Fruit fly (Drosophila melanogaster) whole organism, wandering third instar larva: ENCODE measurements around the gene Irk1.
A peak's percentile ranks its signal among the peaks of the same experiment; 100 is the strongest.

Experiments
- Abd-B ChIP-seq: fragments of >200 bp; optimal IDR thresholded peaks from 2 replicates; lab custom pipeline; 2017; ENCODE audit warnings: missing biosample characterization, missing genetic modification characterization
- CG32264 ChIP-seq: fragments of 200-800 bp; sonication (Bioruptor generic); optimal IDR thresholded peaks from 2 replicates; lab custom pipeline; 2016; ENCODE audit warnings: missing biosample characterization, missing genetic modification characterization
- CG9705 ChIP-seq: fragments of 200-800 bp; sonication (Bioruptor generic); optimal IDR thresholded peaks from 2 replicates; lab custom pipeline; 2018; ENCODE audit warnings: missing biosample characterization, mild to moderate bottlenecking, missing genetic modification characterization
- CrebA ChIP-seq: fragments of 200-800 bp; sonication (Bioruptor generic); optimal IDR thresholded peaks from 2 replicates; lab custom pipeline; 2016; ENCODE audit warnings: missing biosample characterization, mild to moderate bottlenecking, missing genetic modification characterization, borderline replicate concordance
- Dfd ChIP-seq: fragments of >200 bp; optimal IDR thresholded peaks from 2 replicates; lab custom pipeline; 2017; ENCODE audit warnings: missing biosample characterization, missing genetic modification characterization
- Dif ChIP-seq: fragments of 200-275, 200-300 bp; sonication (Bioruptor generic); optimal IDR thresholded peaks from 2 replicates; lab custom pipeline; 2018; ENCODE audit warnings: missing biosample characterization, missing genetic modification characterization; ENCODE audit not compliant: partially characterized antibody
- GATAd ChIP-seq: sonication (Bioruptor generic); optimal IDR thresholded peaks from 2 replicates; lab custom pipeline; 2016; ENCODE audit warnings: missing biosample characterization, missing genetic modification characterization
- HLH106 ChIP-seq: fragments of 200-800 bp; optimal IDR thresholded peaks from 3 replicates; lab custom pipeline; 2019; ENCODE audit warnings: missing biosample characterization, mild to moderate bottlenecking, missing genetic modification characterization, moderate library complexity
- Hnf4 ChIP-seq: fragments of 200-800 bp; sonication (Bioruptor generic); optimal IDR thresholded peaks from 2 replicates; lab custom pipeline; 2016; ENCODE audit warnings: missing biosample characterization, mild to moderate bottlenecking, missing genetic modification characterization
- Hr78 ChIP-seq: fragments of >200 bp; optimal IDR thresholded peaks from 2 replicates; lab custom pipeline; 2017; ENCODE audit warnings: missing biosample characterization, missing genetic modification characterization
- Hr83 ChIP-seq: fragments of 200-300 bp; sonication (Bioruptor generic); optimal IDR thresholded peaks from 2 replicates; lab custom pipeline; 2016; ENCODE audit warnings: missing biosample characterization, mild to moderate bottlenecking, missing genetic modification characterization, moderate library complexity; ENCODE audit not compliant: poor library complexity, severe bottlenecking
- Jra ChIP-seq: sonication (Bioruptor generic); optimal IDR thresholded peaks from 2 replicates; lab custom pipeline; 2016; ENCODE audit warnings: missing biosample characterization, missing genetic modification characterization
- Mio ChIP-seq: sonication (Bioruptor generic); optimal IDR thresholded peaks from 2 replicates; lab custom pipeline; 2016; ENCODE audit warnings: missing biosample characterization, missing genetic modification characterization
- Myc ChIP-seq: fragments of >200 bp; optimal IDR thresholded peaks from 2 replicates; lab custom pipeline; 2017
- N ChIP-seq: fragments of >200 bp; optimal IDR thresholded peaks from 2 replicates; lab custom pipeline; 2018; ENCODE audit warnings: missing biosample characterization, missing external identifiers, missing genetic modification characterization
- OdsH ChIP-seq: fragments of 200-800 bp; sonication (Bioruptor generic); optimal IDR thresholded peaks from 2 replicates; lab custom pipeline; 2016; ENCODE audit warnings: missing biosample characterization, mild to moderate bottlenecking, missing genetic modification characterization
- Rel ChIP-seq, 2 experiments: fragments of 200-800 bp; sonication (Bioruptor generic) in 1 of 2; optimal IDR thresholded peaks; 2 replicates in 1 of 2; 3 replicates in 1 of 2; lab custom pipeline; 2016 to 2019; ENCODE audit warnings: mild to moderate bottlenecking in 2 of 2, missing biosample characterization in 2 of 2, missing genetic modification characterization in 2 of 2, moderate library complexity in 1 of 2
- Sp1 ChIP-seq: fragments of 200-800 bp; sonication (Bioruptor generic); optimal IDR thresholded peaks from 3 replicates; lab custom pipeline; 2019; ENCODE audit warnings: missing biosample characterization, mild to moderate bottlenecking, missing genetic modification characterization, moderate library complexity
- Vsx2 ChIP-seq: fragments of 200-300, 225-300 bp; sonication (Bioruptor generic); optimal IDR thresholded peaks from 2 replicates; lab custom pipeline; 2018; ENCODE audit warnings: missing biosample characterization, missing genetic modification characterization; ENCODE audit not compliant: partially characterized antibody
- br ChIP-seq: fragments of 200-800 bp; sonication (Bioruptor generic); optimal IDR thresholded peaks from 2 replicates; lab custom pipeline; 2016; ENCODE audit warnings: missing biosample characterization, missing genetic modification characterization
- brk ChIP-seq: fragments of 200-800 bp; sonication (Bioruptor generic); optimal IDR thresholded peaks from 2 replicates; lab custom pipeline; 2016; ENCODE audit warnings: missing biosample characterization, mild to moderate bottlenecking, missing genetic modification characterization
- dl ChIP-seq, 2 experiments: fragments of 175-275, 200-275 bp in 1 of 2; fragments of 200-275 bp in 1 of 2; sonication (Bioruptor generic); optimal IDR thresholded peaks; lab custom pipeline; 2018; ENCODE audit warnings: mild to moderate bottlenecking in 2 of 2, missing biosample characterization in 2 of 2, missing genetic modification characterization in 2 of 2, moderate library complexity in 2 of 2; ENCODE audit not compliant: partially characterized antibody in 2 of 2, insufficient read depth in 1 of 2
- dmrt93B ChIP-seq: fragments of 200-800 bp; sonication (Bioruptor generic); optimal IDR thresholded peaks from 2 replicates; lab custom pipeline; 2018; ENCODE audit warnings: missing biosample characterization, mild to moderate bottlenecking, missing genetic modification characterization
- dsf ChIP-seq: sonication (Bioruptor generic); optimal IDR thresholded peaks from 2 replicates; lab custom pipeline; 2016; ENCODE audit warnings: missing biosample characterization, missing genetic modification characterization, borderline replicate concordance
- ey ChIP-seq: fragments of 200-800 bp; sonication (Bioruptor generic); optimal IDR thresholded peaks from 2 replicates; lab custom pipeline; 2016; ENCODE audit warnings: missing biosample characterization, missing genetic modification characterization
- foxo ChIP-seq, 2 experiments: fragments of 200-800 bp; sonication (Bioruptor generic); optimal IDR thresholded peaks; 2 replicates in 1 of 2; 3 replicates in 1 of 2; lab custom pipeline; 2016 to 2017; ENCODE audit warnings: missing biosample characterization in 2 of 2, missing genetic modification characterization in 2 of 2
- fru ChIP-seq: fragments of 200-800 bp; sonication (Bioruptor generic); optimal IDR thresholded peaks from 3 replicates; lab custom pipeline; 2016; ENCODE audit warnings: missing biosample characterization, mild to moderate bottlenecking, missing genetic modification characterization
- h ChIP-seq: fragments of 200-800 bp; sonication (Bioruptor generic); optimal IDR thresholded peaks from 3 replicates; lab custom pipeline; 2016; ENCODE audit warnings: missing biosample characterization, mild to moderate bottlenecking, missing genetic modification characterization
- jim ChIP-seq: fragments of 175-275, 200-325 bp; sonication (Bioruptor generic); optimal IDR thresholded peaks from 2 replicates; lab custom pipeline; 2016; ENCODE audit warnings: missing biosample characterization, mild to moderate bottlenecking, missing genetic modification characterization
- lola ChIP-seq: fragments of >200 bp; optimal IDR thresholded peaks from 2 replicates; lab custom pipeline; 2017; ENCODE audit warnings: missing biosample characterization, missing genetic modification characterization
- pan ChIP-seq: fragments of >200 bp; optimal IDR thresholded peaks from 2 replicates; lab custom pipeline; 2017
- psq ChIP-seq: fragments of 200-800 bp; sonication (Bioruptor generic); optimal IDR thresholded peaks from 3 replicates; lab custom pipeline; 2017; ENCODE audit warnings: missing biosample characterization, mild to moderate bottlenecking, missing genetic modification characterization, moderate library complexity
- rgr ChIP-seq: fragments of 200-800 bp; sonication (Bioruptor generic); optimal IDR thresholded peaks from 3 replicates; lab custom pipeline; 2016; ENCODE audit warnings: missing biosample characterization, mild to moderate bottlenecking, missing genetic modification characterization
- sage ChIP-seq: fragments of 200-800 bp; sonication (Bioruptor generic); optimal IDR thresholded peaks from 2 replicates; lab custom pipeline; 2016; ENCODE audit warnings: missing biosample characterization, mild to moderate bottlenecking, missing genetic modification characterization
- sv ChIP-seq: fragments of 200-800 bp; sonication (Bioruptor generic); optimal IDR thresholded peaks from 3 replicates; lab custom pipeline; 2016; ENCODE audit warnings: missing biosample characterization, missing genetic modification characterization
- tai ChIP-seq: sonication (Bioruptor generic); optimal IDR thresholded peaks from 2 replicates; lab custom pipeline; 2016; ENCODE audit warnings: missing biosample characterization, missing genetic modification characterization
- usp ChIP-seq: fragments of >200 bp; optimal IDR thresholded peaks from 2 replicates; lab custom pipeline; 2017; ENCODE audit warnings: missing biosample characterization, missing genetic modification characterization
- woc ChIP-seq: sonication (Bioruptor generic); optimal IDR thresholded peaks from 2 replicates; lab custom pipeline; 2016; ENCODE audit warnings: missing biosample characterization, mild to moderate bottlenecking, missing genetic modification characterization

The Irk1 gene

DNA sequence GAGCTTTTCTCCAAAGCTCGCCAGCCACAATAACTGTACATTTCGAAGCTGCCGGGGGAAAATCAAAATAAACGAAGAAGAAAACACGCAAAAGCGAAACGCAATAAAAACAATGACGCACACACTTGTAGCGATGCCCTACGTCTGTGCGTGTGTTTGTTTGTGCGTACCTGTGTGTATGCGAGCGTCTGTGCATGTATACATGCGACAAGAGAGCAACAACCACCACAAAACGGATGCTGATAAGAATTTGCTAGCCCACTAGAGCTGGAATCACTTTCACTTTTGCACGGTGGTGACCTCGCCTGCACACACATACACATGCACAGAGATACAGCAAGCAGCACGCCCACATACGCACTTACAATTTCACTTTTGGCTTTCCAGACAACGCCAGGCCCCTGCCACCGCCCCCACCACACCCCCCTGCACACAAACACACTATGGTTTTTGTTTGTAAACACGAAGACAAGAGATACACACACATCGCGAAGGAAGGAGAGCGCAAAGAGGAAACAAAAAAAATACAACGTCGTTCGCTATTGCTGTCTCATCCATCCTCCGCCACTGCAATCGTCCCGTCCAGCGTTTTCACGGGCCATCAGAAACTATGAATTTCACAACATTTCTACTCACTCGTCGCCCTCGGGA lies 11.1 kb upstream of the Irk1 start:
- no peak for TF ChIP-seq CG9705 (GFP tag; lab: Kevin White, UChicago)
- no peak for TF ChIP-seq Vsx2 (GFP tag; lab: Kevin White, UChicago)
- no peak for TF ChIP-seq br (GFP tag; lab: Kevin White, UChicago)
- peak; percentile 31 for TF ChIP-seq Sp1
- no peak for TF ChIP-seq GATAd (GFP tag; lab: Kevin White, UChicago)
- no peak for TF ChIP-seq Hnf4 (GFP tag; lab: Kevin White, UChicago)
- TF ChIP-seq dsf (GFP tag; lab: Kevin White, UChicago) = no peak
- no peak for TF ChIP-seq lola (GFP tag; lab: Kevin White, UChicago)
- TF ChIP-seq ey = no peak
- TF ChIP-seq foxo (GFP tag; optimal IDR thresholded peaks at IDR 0.05; lab: Kevin White, UChicago) = no peak
- no peak for TF ChIP-seq woc (GFP tag; lab: Kevin White, UChicago)
- TF ChIP-seq sv (GFP tag; lab: Kevin White, UChicago) = no peak
- peak; percentile 72 for TF ChIP-seq N (GFP tag; lab: Kevin White, UChicago)
- peak; percentile 12 for TF ChIP-seq HLH106 (tag; lab: Kevin White, UChicago)
- TF ChIP-seq usp (GFP tag; lab: Kevin White, UChicago) = no peak
- TF ChIP-seq CG32264 = no peak
- TF ChIP-seq rgr = no peak
- TF ChIP-seq dl (GFP tag; optimal IDR thresholded peaks at IDR 0.05; lab: Kevin White, UChicago; ENCODE audit: insufficient read depth in 1 of 2, partially characterized antibody in 2 of 2) = peak in 1 of 2 experiments; percentile 21
- TF ChIP-seq brk = no peak
- peak; percentile 3 for TF ChIP-seq OdsH (GFP tag; lab: Kevin White, UChicago)
- TF ChIP-seq tai (GFP tag; lab: Kevin White, UChicago) = no peak
- no peak for TF ChIP-seq Myc
- peak; percentile 99 for TF ChIP-seq psq (GFP tag; lab: Kevin White, UChicago)
- peak; percentile 35 for TF ChIP-seq Abd-B (GFP tag; lab: Kevin White, UChicago)
- TF ChIP-seq dmrt93B (GFP tag; lab: Kevin White, UChicago) = no peak
- no peak for TF ChIP-seq Dfd (GFP tag; lab: Kevin White, UChicago)
- TF ChIP-seq Rel (GFP tag; optimal IDR thresholded peaks at IDR 0.05; lab: Kevin White, UChicago) = peak; percentile 72
- peak; percentile 69 for TF ChIP-seq Rel (tag; optimal IDR thresholded peaks at IDR 0.05; lab: Kevin White, UChicago)
- peak; percentile 8 for TF ChIP-seq Jra (GFP tag; lab: Kevin White, UChicago)
- TF ChIP-seq pan (lab: Kevin White, UChicago) = no peak
- TF ChIP-seq Mio (GFP tag; lab: Kevin White, UChicago) = no peak
- TF ChIP-seq h (GFP tag; lab: Kevin White, UChicago) = peak; percentile 22
- no peak for TF ChIP-seq Hr78 (GFP tag; lab: Kevin White, UChicago)
- TF ChIP-seq CrebA (GFP tag; lab: Kevin White, UChicago) = no peak
- TF ChIP-seq Dif (GFP tag; lab: Kevin White, UChicago) = peak; percentile 8
- TF ChIP-seq sage = no peak
- no peak for TF ChIP-seq jim (GFP tag; lab: Kevin White, UChicago)
- no peak for TF ChIP-seq fru (GFP tag; lab: Kevin White, UChicago)
- no peak for TF ChIP-seq Hr83 (GFP tag; lab: Kevin White, UChicago)

DNA sequence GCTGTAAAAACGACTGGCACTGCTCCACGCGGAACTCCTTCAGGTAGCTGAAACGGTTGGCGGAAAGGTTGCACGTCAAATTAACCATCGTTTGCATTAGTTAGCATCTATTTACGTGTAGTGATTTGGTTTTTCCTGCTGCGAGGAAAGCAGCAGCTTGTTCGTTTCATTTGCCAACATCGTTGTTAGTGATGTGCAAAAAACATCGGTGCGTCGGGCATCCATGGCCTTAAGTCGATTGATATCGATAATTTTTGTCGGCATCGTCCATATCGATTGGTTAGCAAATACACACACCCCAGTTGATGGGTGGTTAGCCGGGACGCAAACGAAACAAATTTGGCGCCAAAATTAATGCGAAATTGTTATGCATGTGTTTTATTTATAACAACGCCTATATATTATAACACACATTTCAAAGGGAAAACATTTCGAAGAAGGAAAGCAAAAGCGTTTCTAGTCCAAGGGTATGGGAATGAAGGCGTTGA lies 10.4 kb upstream of the Irk1 start, which contains the start of gene unk:
Gene unk, minus strand, starts transcription at position 199 of the 488 bp plus-strand sequence.
- TF ChIP-seq GATAd (GFP tag; lab: Kevin White, UChicago) = no peak
- TF ChIP-seq Myc = peak; percentile 9
- TF ChIP-seq Jra (GFP tag; lab: Kevin White, UChicago) = no peak
- no peak for TF ChIP-seq Dif (GFP tag; lab: Kevin White, UChicago)
- peak; percentile 33 for TF ChIP-seq h (GFP tag; lab: Kevin White, UChicago)
- peak; percentile 37 for TF ChIP-seq Hr83 (GFP tag; lab: Kevin White, UChicago)
- TF ChIP-seq CrebA (GFP tag; lab: Kevin White, UChicago) = no peak
- peak; percentile 6 for TF ChIP-seq HLH106 (tag; lab: Kevin White, UChicago)
- TF ChIP-seq, all 38 proteins: peak for 4
